Fruit fly (Drosophila melanogaster) whole organism, embryonic: ENCODE results near the gene awd.

Experiments used
- Aef1 ChIP-seq: fragments of 200-800 bp; sonication (Bioruptor generic); IDR thresholded peaks from 3 replicates; pipeline ENCODE4 v1.3.6; 2022; ENCODE audit warnings: missing biosample characterization, missing genetic modification characterization
- BtbVII ChIP-seq: fragments of 200-800 bp; sonication (Bioruptor generic); optimal IDR thresholded peaks from 3 replicates; lab custom pipeline; 2017; ENCODE audit warnings: missing biosample characterization, mild to moderate bottlenecking, missing genetic modification characterization
- CG13894 ChIP-seq: fragments of 200-800 bp; sonication (Bioruptor generic); optimal IDR thresholded peaks from 3 replicates; lab custom pipeline; 2018; ENCODE audit warnings: missing biosample characterization, mild to moderate bottlenecking, missing genetic modification characterization, moderate library complexity
- CG15479 ChIP-seq: fragments of 200-800 bp; sonication (Bioruptor generic); optimal IDR thresholded peaks from 3 replicates; lab custom pipeline; 2019; ENCODE audit warnings: missing biosample characterization, mild to moderate bottlenecking, missing genetic modification characterization, moderate library complexity
- CG17912 ChIP-seq: fragments of 200-800 bp; sonication (Bioruptor generic); optimal IDR thresholded peaks from 2 replicates; lab custom pipeline; 2018; ENCODE audit warnings: missing biosample characterization, mild to moderate bottlenecking, missing genetic modification characterization
- CG18011 ChIP-seq: fragments of 200-800 bp; sonication (Bioruptor generic); optimal IDR thresholded peaks from 2 replicates; lab custom pipeline; 2017; ENCODE audit warnings: missing biosample characterization, missing genetic modification characterization, mild to moderate bottlenecking, moderate library complexity, missing genotype
- CG2202 ChIP-seq: fragments of 200-800 bp; sonication (Bioruptor generic); optimal IDR thresholded peaks from 2 replicates; lab custom pipeline; 2018; ENCODE audit warnings: missing biosample characterization, mild to moderate bottlenecking, missing genetic modification characterization
- CG3847 ChIP-seq: fragments of 200-800 bp; sonication (Bioruptor generic); IDR thresholded peaks from 2 replicates; pipeline ENCODE4 v1.3.6; 2022; ENCODE audit warnings: missing biosample characterization, missing genetic modification characterization
- CG4730 ChIP-seq: fragments of 200-800 bp; sonication (Bioruptor generic); IDR thresholded peaks from 2 replicates; pipeline ENCODE4 v1.3.6; 2022; ENCODE audit warnings: missing biosample characterization, missing genetic modification characterization
- CG9437 ChIP-seq: fragments of 200-800 bp; sonication (Bioruptor generic); optimal IDR thresholded peaks from 2 replicates; lab custom pipeline; 2018; ENCODE audit warnings: missing biosample characterization, mild to moderate bottlenecking, missing genetic modification characterization
- CHES-1-like ChIP-seq: fragments of 200-800 bp; sonication (Bioruptor generic); optimal IDR thresholded peaks from 2 replicates; lab custom pipeline; 2016; ENCODE audit warnings: missing biosample characterization, missing genetic modification characterization
- Dbx ChIP-seq: fragments of 200-800 bp; sonication (Bioruptor generic); IDR thresholded peaks from 3 replicates; pipeline ENCODE4 v1.3.6; 2022; ENCODE audit warnings: missing biosample characterization, missing genetic modification characterization
- Ets65A ChIP-seq: fragments of 200-800 bp; sonication (Bioruptor generic); peaks from one replicate; lab custom pipeline; 2016; ENCODE audit warnings: missing biosample characterization, missing genetic modification characterization
- Fer2 ChIP-seq: fragments of 200-800 bp; sonication (Bioruptor generic); optimal IDR thresholded peaks from 2 replicates; lab custom pipeline; 2018; ENCODE audit warnings: missing biosample characterization, mild to moderate bottlenecking, missing genetic modification characterization, moderate library complexity
- H15 ChIP-seq: fragments of 200-800 bp; sonication (Bioruptor generic); IDR thresholded peaks from 3 replicates; pipeline ENCODE4 v1.3.6; 2022; ENCODE audit warnings: missing biosample characterization, missing genetic modification characterization
- Hand ChIP-seq: fragments of 200-800 bp; sonication (Bioruptor generic); optimal IDR thresholded peaks from 2 replicates; lab custom pipeline; 2017; ENCODE audit warnings: mild to moderate bottlenecking, missing biosample characterization, missing genetic modification reagents, missing genetic modification characterization
- Kr ChIP-seq: fragments of 200-800 bp; sonication (Bioruptor generic); optimal IDR thresholded peaks from 2 replicates; lab custom pipeline; 2017; ENCODE audit warnings: missing biosample characterization, mild to moderate bottlenecking, missing genetic modification characterization
- Lim3 ChIP-seq: fragments of 200-800 bp; sonication (Bioruptor generic); IDR thresholded peaks from 2 replicates; pipeline ENCODE4 v1.3.6; 2022; ENCODE audit warnings: missing biosample characterization, missing genetic modification characterization
- Nf-YB ChIP-seq: fragments of 200-800 bp; sonication (Bioruptor generic); optimal IDR thresholded peaks from 3 replicates; lab custom pipeline; 2019; ENCODE audit warnings: missing biosample characterization, mild to moderate bottlenecking, missing genetic modification characterization, moderate library complexity
- Rx ChIP-seq: fragments of 200-800 bp; sonication (Bioruptor generic); IDR thresholded peaks from 2 replicates; pipeline ENCODE4 v1.3.6; 2022; ENCODE audit warnings: missing biosample characterization, missing genetic modification characterization
- Side ChIP-seq: fragments of 200-800 bp; sonication (Bioruptor generic); optimal IDR thresholded peaks from 2 replicates; lab custom pipeline; 2016; ENCODE audit warnings: missing biosample characterization, missing genetic modification characterization
- Spps ChIP-seq: fragments of 200-800 bp; sonication (Bioruptor generic); optimal IDR thresholded peaks from 2 replicates; lab custom pipeline; 2018; ENCODE audit warnings: missing biosample characterization, mild to moderate bottlenecking, missing genetic modification characterization
- ase ChIP-seq: fragments of 200-800 bp; sonication (Bioruptor generic); IDR thresholded peaks from 3 replicates; pipeline ENCODE4 v1.3.6; 2022; ENCODE audit warnings: missing biosample characterization, missing genetic modification characterization
- az2 ChIP-seq: fragments of 200-800 bp; sonication (Bioruptor generic); optimal IDR thresholded peaks from 3 replicates; lab custom pipeline; 2016; ENCODE audit warnings: missing biosample characterization, missing genetic modification characterization
- bab2 ChIP-seq: fragments of 200-800 bp; sonication (Bioruptor generic); optimal IDR thresholded peaks from 2 replicates; lab custom pipeline; 2016; ENCODE audit warnings: missing biosample characterization, missing genetic modification characterization
- bcd ChIP-seq: fragments of 200-800 bp; sonication (Bioruptor generic); optimal IDR thresholded peaks from 2 replicates; lab custom pipeline; 2017; ENCODE audit warnings: missing biosample characterization, mild to moderate bottlenecking, missing genetic modification characterization
- cas ChIP-seq: fragments of 200-800 bp; sonication (Bioruptor generic); IDR thresholded peaks from 2 replicates; pipeline ENCODE4 v1.3.6; 2022; ENCODE audit warnings: missing biosample characterization, missing genetic modification characterization
- cg ChIP-seq: fragments of 200-800 bp; sonication (Bioruptor generic); optimal IDR thresholded peaks from 3 replicates; lab custom pipeline; 2019; ENCODE audit warnings: missing biosample characterization, mild to moderate bottlenecking, missing genetic modification characterization, moderate library complexity
- chm ChIP-seq: fragments of 200-800 bp; sonication (Bioruptor generic); IDR thresholded peaks from 2 replicates; pipeline ENCODE4 v1.3.6; 2022; ENCODE audit warnings: missing biosample characterization, missing genetic modification characterization
- dan ChIP-seq: fragments of 200-800 bp; sonication (Bioruptor generic); IDR thresholded peaks from 2 replicates; pipeline ENCODE4 v1.3.6; 2022; ENCODE audit warnings: missing biosample characterization, missing genetic modification characterization
- disco-r ChIP-seq: fragments of 200-800 bp; sonication (Bioruptor generic); optimal IDR thresholded peaks from 2 replicates; lab custom pipeline; 2016; ENCODE audit warnings: missing biosample characterization, missing genetic modification characterization
- ems ChIP-seq: fragments of 200-800 bp; sonication (Bioruptor generic); optimal IDR thresholded peaks from 3 replicates; lab custom pipeline; 2016; ENCODE audit warnings: missing biosample characterization, missing genetic modification characterization
- esg ChIP-seq: fragments of 200-800 bp; sonication (Bioruptor generic); conservative IDR thresholded peaks from 2 replicates; pipeline ENCODE4 v1.3.6; 2022; ENCODE audit warnings: missing biosample characterization, missing genetic modification characterization
- eyg ChIP-seq: fragments of 200-800 bp; sonication (Bioruptor generic); optimal IDR thresholded peaks from 3 replicates; lab custom pipeline; 2016; ENCODE audit warnings: missing biosample characterization, missing genetic modification characterization
- fd96Cb ChIP-seq: fragments of 200-800 bp; sonication (Bioruptor generic); optimal IDR thresholded peaks from 2 replicates; lab custom pipeline; 2018; ENCODE audit warnings: missing biosample characterization, mild to moderate bottlenecking, missing genetic modification characterization, moderate library complexity
- fru ChIP-seq: fragments of >200 bp; optimal IDR thresholded peaks from 2 replicates; lab custom pipeline; 2017
- fu2 ChIP-seq: fragments of 200-800 bp; sonication (Bioruptor generic); optimal IDR thresholded peaks from 2 replicates; lab custom pipeline; 2016; ENCODE audit warnings: missing biosample characterization, missing genetic modification characterization
- gce ChIP-seq: fragments of 200-800 bp; sonication (Bioruptor generic); IDR thresholded peaks from 3 replicates; pipeline ENCODE4 v1.3.6; 2022; ENCODE audit warnings: missing biosample characterization, missing genetic modification characterization
- her ChIP-seq: fragments of 200-800 bp; sonication (Bioruptor generic); optimal IDR thresholded peaks from 2 replicates; lab custom pipeline; 2016; ENCODE audit warnings: missing biosample characterization, missing genetic modification characterization
- kni ChIP-seq: fragments of 200-800 bp; sonication (Bioruptor generic); optimal IDR thresholded peaks from 3 replicates; lab custom pipeline; 2017; ENCODE audit warnings: mild to moderate bottlenecking, missing biosample characterization, missing genetic modification reagents, missing genetic modification characterization
- maf-S ChIP-seq: fragments of 200-800 bp; sonication (Bioruptor generic); optimal IDR thresholded peaks from 2 replicates; lab custom pipeline; 2016; ENCODE audit warnings: missing biosample characterization, missing genetic modification characterization
- odd ChIP-seq: fragments of 200-800 bp; sonication (Bioruptor generic); optimal IDR thresholded peaks from 2 replicates; lab custom pipeline; 2017; ENCODE audit warnings: missing biosample characterization, mild to moderate bottlenecking, missing genetic modification characterization
- pnt ChIP-seq: fragments of 200-800 bp; sonication (Bioruptor generic); optimal IDR thresholded peaks from 3 replicates; lab custom pipeline; 2016; ENCODE audit warnings: missing biosample characterization, missing genetic modification characterization
- sc ChIP-seq, 3 experiments: fragments of >200 bp in 2 of 3; fragments of 200-800 bp in 1 of 3; sonication (Bioruptor generic) in 1 of 3; optimal IDR thresholded peaks; 2 replicates in 2 of 3; 3 replicates in 1 of 3; lab custom pipeline; 2017; ENCODE audit warnings: mild to moderate bottlenecking in 1 of 3, missing biosample characterization in 1 of 3, missing genetic modification characterization in 1 of 3, missing genetic modification reagents in 1 of 3
- sd ChIP-seq: fragments of 200-800 bp; sonication (Bioruptor generic); optimal IDR thresholded peaks from 3 replicates; lab custom pipeline; 2018; ENCODE audit warnings: missing biosample characterization, mild to moderate bottlenecking, missing genetic modification characterization, moderate library complexity
- seq ChIP-seq: fragments of 200-800 bp; sonication (Bioruptor generic); IDR thresholded peaks from 2 replicates; pipeline ENCODE4 v1.3.6; 2022; ENCODE audit warnings: missing biosample characterization, missing genetic modification characterization
- ssp ChIP-seq: fragments of 200-800 bp; sonication (Bioruptor generic); IDR thresholded peaks from 2 replicates; pipeline ENCODE4 v1.3.6; 2022; ENCODE audit warnings: missing biosample characterization, missing genetic modification characterization
- toy ChIP-seq: fragments of 200-800 bp; sonication (Bioruptor generic); IDR thresholded peaks from 2 replicates; pipeline ENCODE4 v1.3.6; 2022; ENCODE audit warnings: missing biosample characterization, missing genetic modification characterization
- wdn ChIP-seq: fragments of 200-800 bp; sonication (Bioruptor generic); IDR thresholded peaks from 2 replicates; pipeline ENCODE4 v1.3.6; 2022; ENCODE audit warnings: missing biosample characterization, missing genetic modification characterization
- zf30C ChIP-seq: fragments of 200-800 bp; sonication (Bioruptor generic); optimal IDR thresholded peaks from 3 replicates; lab custom pipeline; 2018; ENCODE audit warnings: missing biosample characterization, mild to moderate bottlenecking, missing genetic modification characterization

awd gene

DNA sequence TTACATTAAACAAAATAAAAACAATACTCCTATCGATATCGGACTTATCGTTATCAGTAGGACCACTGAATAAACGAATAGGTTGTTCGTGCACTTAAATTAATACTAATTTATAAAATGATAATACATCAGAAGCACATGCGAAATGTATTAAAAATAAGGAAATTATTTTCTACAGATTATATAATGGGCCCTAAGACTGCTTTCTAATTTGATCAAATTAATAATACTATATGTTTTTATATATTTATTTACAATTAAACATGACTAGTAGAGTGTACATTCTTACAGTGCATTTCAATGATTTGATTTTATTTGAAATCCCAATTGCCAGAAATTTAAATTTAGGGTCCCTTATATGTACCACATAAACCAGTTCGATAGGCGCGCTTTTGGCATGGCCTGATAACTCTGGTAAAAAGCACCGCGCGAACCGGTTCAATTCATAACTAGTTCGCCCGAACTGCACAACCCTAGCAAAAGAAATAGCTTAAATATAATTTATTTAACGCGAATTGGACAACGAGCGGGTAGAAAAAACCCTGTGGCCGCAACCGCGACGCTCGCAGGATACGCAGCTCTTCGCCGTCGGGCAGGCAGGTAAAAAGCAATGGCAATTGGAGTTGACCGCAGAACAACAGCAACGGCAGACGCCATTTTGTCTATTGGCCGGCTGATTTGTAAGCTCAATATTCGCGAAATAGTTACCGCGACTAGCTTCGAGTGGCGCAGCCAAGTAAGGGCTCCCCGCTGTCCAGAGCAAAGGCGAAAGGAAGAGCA lies 30.9 kb upstream of the awd start, which contains the start of the genes CG2126 and faf (continued):
- TF ChIP-seq CG15479: no peak
- TF ChIP-seq Dbx (GFP tag; lab: Robert Waterston, UW): peak; percentile 63; the same call in 2 of the 3 replicates
- TF ChIP-seq cas (GFP tag; lab: Robert Waterston, UW): peak; percentile 60; the same call in 1 of the 2 replicates
- TF ChIP-seq BtbVII (GFP tag; lab: Kevin White, UChicago): peak; percentile 51
- TF ChIP-seq chm (GFP tag; lab: Robert Waterston, UW): peak; percentile 51; the same call in 1 of the 2 replicates
- TF ChIP-seq zf30C: peak; percentile 45
- TF ChIP-seq esg (GFP tag; lab: Robert Waterston, UW): peak; percentile 50
- peak; percentile 57 for TF ChIP-seq CG18011 (GFP tag; lab: Kevin White, UChicago)
- no peak for TF ChIP-seq fru (lab: Kevin White, UChicago)
- no peak for TF ChIP-seq Kr (GFP tag; lab: Kevin White, UChicago)
- peak; percentile 71 for TF ChIP-seq wdn
- TF ChIP-seq her: peak; percentile 38
- peak; percentile 70 for TF ChIP-seq CG9437 (GFP tag; lab: Kevin White, UChicago)
- peak; percentile 42 for TF ChIP-seq CG17912
- TF ChIP-seq fd96Cb: peak; percentile 67
- peak; percentile 71 for TF ChIP-seq CG3847 (GFP tag; lab: Robert Waterston, UW)
- TF ChIP-seq Side: peak; percentile 31
- peak; percentile 25 for TF ChIP-seq Spps
- TF ChIP-seq gce (GFP tag; lab: Robert Waterston, UW): no peak
- peak; percentile 47 for TF ChIP-seq ems (GFP tag; lab: Kevin White, UChicago)
- no peak for TF ChIP-seq toy (GFP tag; lab: Robert Waterston, UW)
- peak; percentile 52 for TF ChIP-seq bab2 (GFP tag; lab: Kevin White, UChicago)
- peak; percentile 23 for TF ChIP-seq Hand (GFP tag; lab: Kevin White, UChicago)
- TF ChIP-seq Ets65A (GFP tag; lab: Kevin White, UChicago): peak; percentile 82
- TF ChIP-seq bcd: peak; percentile 77
- TF ChIP-seq ssp (GFP tag; lab: Robert Waterston, UW): peak; percentile 61
- no peak for TF ChIP-seq cg (GFP tag; lab: Kevin White, UChicago)
- TF ChIP-seq H15: peak; percentile 55; the same call in 1 of the 3 replicates
- TF ChIP-seq Rx (GFP tag; lab: Robert Waterston, UW): peak; percentile 59
- peak; percentile 27 for TF ChIP-seq maf-S
- peak; percentile 32 for TF ChIP-seq pnt
- no peak for TF ChIP-seq disco-r (GFP tag; lab: Kevin White, UChicago)
- peak; percentile 80 for TF ChIP-seq Fer2 (tag; lab: Kevin White, UChicago)
- TF ChIP-seq seq: peak; percentile 58
- no peak for TF ChIP-seq CG13894 (tag; lab: Kevin White, UChicago)
- TF ChIP-seq Nf-YB (GFP tag; lab: Kevin White, UChicago): peak; percentile 66
- peak; percentile 59 for TF ChIP-seq CHES-1-like
- no peak for TF ChIP-seq Lim3 (GFP tag; lab: Robert Waterston, UW)
- peak; percentile 56 for TF ChIP-seq kni (GFP tag; lab: Kevin White, UChicago)
- no peak for TF ChIP-seq sd (tag; lab: Kevin White, UChicago)
- no peak for TF ChIP-seq dan (GFP tag; lab: Robert Waterston, UW)
- no peak for TF ChIP-seq sc (optimal IDR thresholded peaks at IDR 0.05; lab: Kevin White, UChicago)
- TF ChIP-seq sc (GFP tag; optimal IDR thresholded peaks at IDR 0.05; lab: Kevin White, UChicago): peak; percentile 36
- TF ChIP-seq Aef1 (GFP tag; lab: Robert Waterston, UW): peak; percentile 61; the same call in 2 of the 3 replicates
- TF ChIP-seq CG2202 (tag; lab: Kevin White, UChicago): peak; percentile 49
- TF ChIP-seq CG4730 (GFP tag; lab: Robert Waterston, UW): peak; percentile 52; the same call in 1 of the 2 replicates
- TF ChIP-seq eyg: no peak
- TF ChIP-seq fu2 (GFP tag; lab: Kevin White, UChicago): peak; percentile 55
- peak; percentile 35 for TF ChIP-seq odd
- peak; percentile 72; the same call in 1 of the 3 replicates for TF ChIP-seq ase (GFP tag; lab: Robert Waterston, UW)
- peak; percentile 75 for TF ChIP-seq az2 (GFP tag; lab: Kevin White, UChicago)
